Worm (Caenorhabditis elegans) whole organism, L2 larva: ENCODE measurements around the gene T12B3.3.

Experiments
- ama-1 ChIP-seq: fragments of 150-350 bp; optimal IDR thresholded peaks from 2 replicates; lab custom pipeline; 2018; ENCODE audit warnings: inconsistent platforms
- dmd-4 ChIP-seq: sonication (generic microtip); optimal IDR thresholded peaks from 2 replicates; lab custom pipeline; 2017; ENCODE audit warnings: missing biosample characterization, missing genetic modification characterization
- lin-39 ChIP-seq: fragments of 150-350 bp; optimal IDR thresholded peaks from 2 replicates; lab custom pipeline; 2014; ENCODE audit warnings: missing biosample characterization, missing genetic modification reagents, missing genetic modification characterization
- lsy-2 ChIP-seq, 2 experiments: fragments of 150-350 bp in 1 of 2; sonication (generic microtip) in 1 of 2; optimal IDR thresholded peaks; 2 replicates each; lab custom pipeline; 2014 to 2017; ENCODE audit warnings: missing biosample characterization in 2 of 2, missing genetic modification characterization in 2 of 2
- nhr-11 ChIP-seq: fragments of 150-350 bp; optimal IDR thresholded peaks from 2 replicates; lab custom pipeline; 2014; ENCODE audit warnings: missing biosample characterization, missing genetic modification characterization
- nhr-21 ChIP-seq: fragments of 150-350 bp; optimal IDR thresholded peaks from 2 replicates; lab custom pipeline; 2014; ENCODE audit warnings: missing biosample characterization, missing genetic modification characterization
- sma-9 ChIP-seq, 2 experiments: fragments of 150-350 bp in 1 of 2; sonication (generic microtip) in 1 of 2; optimal IDR thresholded peaks; 2 replicates each; lab custom pipeline; 2014 to 2016; ENCODE audit warnings: missing genetic modification characterization in 2 of 2, mild to moderate bottlenecking in 1 of 2, missing biosample characterization in 1 of 2, missing compliant biosample characterization in 1 of 2, missing genetic modification reagents in 1 of 2, moderate library complexity in 1 of 2
- unc-39 ChIP-seq: fragments of 150-350 bp; optimal IDR thresholded peaks from 2 replicates; lab custom pipeline; 2014; ENCODE audit warnings: missing biosample characterization, missing genetic modification characterization
- zag-1 ChIP-seq: fragments of 150-350 bp; optimal IDR thresholded peaks from 2 replicates; lab custom pipeline; 2014; ENCODE audit warnings: missing biosample characterization, missing genetic modification characterization
- ztf-11 ChIP-seq: sonication (generic microtip); optimal IDR thresholded peaks from 2 replicates; lab custom pipeline; 2017; ENCODE audit warnings: missing biosample characterization, missing genetic modification characterization

ce11 chrIV:7386835-7387551 lies 12.0 kb downstream of the T12B3.3 start:
- TF ChIP-seq zag-1 (tag; lab: Kevin White, UChicago) (peak; percentile 43), lin-39 (tag; lab: Kevin White, UChicago) (peak; percentile 77), lsy-2 (tag; optimal IDR thresholded peaks at IDR 0.05; lab: Kevin White, UChicago) (peak; percentile 31 to 65), ama-1 (lab: Kevin White, UChicago) (no peak), nhr-21 (tag; lab: Kevin White, UChicago) (peak; percentile 32), ztf-11 (tag; lab: Kevin White, UChicago) (no peak), unc-39 (tag; lab: Kevin White, UChicago) (no peak), sma-9 (GFP tag; optimal IDR thresholded peaks at IDR 0.05; lab: Kevin White, UChicago) (peak; percentile 78), sma-9 (tag; optimal IDR thresholded peaks at IDR 0.05; lab: Kevin White, UChicago) (no peak), dmd-4 (tag; lab: Kevin White, UChicago) (no peak), nhr-11 (tag; lab: Kevin White, UChicago) (no peak)
